Worm (Caenorhabditis elegans) whole organism, midembryonic: Measurements from ENCODE around the gene K12H6.10.

ENCODE experiments used
- T22C8.4 ChIP-seq: fragments of 200-800 bp; sonication (Bioruptor generic); IDR thresholded peaks from 2 replicates; pipeline ENCODE4 v1.3.6; 2022; ENCODE audit warnings: missing genetic modification characterization, missing compliant biosample characterization
- cog-1 ChIP-seq: sonication (generic microtip); optimal IDR thresholded peaks from 2 replicates; lab custom pipeline; 2016; ENCODE audit warnings: missing genetic modification characterization, missing compliant biosample characterization
- flt-1 ChIP-seq: fragments of 200-800 bp; sonication (Bioruptor generic); IDR thresholded peaks from 2 replicates; pipeline ENCODE4 v1.3.6; 2022; ENCODE audit warnings: missing genetic modification characterization, missing compliant biosample characterization
- klf-2 ChIP-seq: fragments of 200-800 bp; sonication (Bioruptor generic); conservative IDR thresholded peaks from 2 replicates; pipeline ENCODE4 v1.3.6; 2022; ENCODE audit warnings: missing genetic modification reagents, missing genetic modification characterization, missing compliant biosample characterization
- med-1 ChIP-seq: sonication (generic microtip); optimal IDR thresholded peaks from 2 replicates; lab custom pipeline; 2017; ENCODE audit warnings: missing genetic modification characterization, mild to moderate bottlenecking, missing compliant biosample characterization, antibody characterized with exemption, missing genetic modification reagents; ENCODE audit not compliant: insufficient read depth
- ref-1 ChIP-seq: fragments of 200-800 bp; sonication (Bioruptor generic); conservative IDR thresholded peaks from 2 replicates; pipeline ENCODE4 v1.3.6; 2022; ENCODE audit warnings: missing genetic modification reagents, missing genetic modification characterization, missing compliant biosample characterization
- tab-1 ChIP-seq: fragments of 200-800 bp; sonication (Bioruptor generic); IDR thresholded peaks from 2 replicates; pipeline ENCODE4 v1.3.6; 2022; ENCODE audit warnings: missing genetic modification characterization, missing compliant biosample characterization
- ztf-23 ChIP-seq: fragments of 200-800 bp; sonication (Bioruptor generic); IDR thresholded peaks from 2 replicates; pipeline ENCODE4 v1.3.6; 2022; ENCODE audit warnings: missing genetic modification reagents, missing genetic modification characterization, missing compliant biosample characterization
- ztf-29 ChIP-seq: fragments of 200-800 bp; sonication (Bioruptor generic); IDR thresholded peaks from 2 replicates; pipeline ENCODE4 v1.3.6; 2022; ENCODE audit warnings: missing genetic modification reagents, missing genetic modification characterization, missing compliant biosample characterization

DNA sequence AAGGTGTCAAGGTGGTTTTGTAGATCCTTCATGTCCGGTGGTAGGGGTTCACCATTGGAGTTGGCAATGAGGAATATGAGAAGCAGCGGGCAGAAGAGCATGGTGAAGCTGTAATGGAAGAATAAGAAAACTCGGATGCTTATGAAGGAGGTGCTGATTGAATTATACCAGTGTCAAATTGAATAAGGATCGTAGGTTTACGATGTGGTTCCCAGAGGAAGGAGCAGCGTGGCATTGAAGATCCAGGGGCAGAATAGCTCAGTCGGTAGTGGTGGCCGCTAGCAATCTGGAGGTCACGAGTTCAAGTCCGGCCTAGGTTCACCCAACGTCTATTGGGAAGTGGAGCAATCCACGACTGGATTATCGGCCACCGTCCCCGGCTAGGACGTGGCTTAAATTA is 18.9 kb downstream of the K12H6.10 start, which contains the start of gene Y110A2AL.6:
- TF ChIP-seq med-1 (GFP tag; lab: Kevin White, UChicago) (no peak), tab-1 (GFP tag; lab: Robert Waterston, UW) (no peak), ztf-23 (no peak), flt-1 (GFP tag; lab: Robert Waterston, UW) (no peak), klf-2 (GFP tag; lab: Robert Waterston, UW) (no peak), ref-1 (GFP tag; lab: Robert Waterston, UW) (no peak), cog-1 (tag; lab: Kevin White, UChicago) (no peak), T22C8.4 (GFP tag; lab: Robert Waterston, UW) (no peak), ztf-29 (GFP tag; lab: Robert Waterston, UW) (no peak)
